Worm (Caenorhabditis elegans): ENCODE measurements around the gene H04M03.12.

The H04M03.12 gene

ce11 chrIV:5869354-5869753, 33.8 kb downstream of the H04M03.12 start:
- TF ChIP-seq drap-1 (GFP tag; optimal IDR thresholded peaks at IDR 0.05) (no peak), M03D4.4 (tag; optimal IDR thresholded peaks at IDR 0.05) (no peak), hlh-1 (tag; optimal IDR thresholded peaks at IDR 0.05) (no peak), pha-4 (tag; optimal IDR thresholded peaks at IDR 0.05) (no peak)

ce11 chrIV:5867189-5867588, 36.0 kb downstream of the H04M03.12 start, which contains the start of gene C06E7.88:
C06E7.88 (minus strand) TSS chrIV:5867289.
- TF ChIP-seq tbx-8 (GFP tag; optimal IDR thresholded peaks at IDR 0.05) (no peak), ceh-43 (GFP tag; optimal IDR thresholded peaks at IDR 0.05) (no peak), sem-2 (GFP tag; optimal IDR thresholded peaks at IDR 0.05) (no peak), nhr-76 (tag; optimal IDR thresholded peaks at IDR 0.05) (no peak), elt-3 (tag; optimal IDR thresholded peaks at IDR 0.05) (no peak), ham-2 (GFP tag; optimal IDR thresholded peaks at IDR 0.05) (no peak), nhr-12 (tag; optimal IDR thresholded peaks at IDR 0.05) (no peak), bed-3 (GFP tag; optimal IDR thresholded peaks at IDR 0.05) (no peak), mab-5 (tag; optimal IDR thresholded peaks at IDR 0.05) (no peak), zip-8 (tag; optimal IDR thresholded peaks at IDR 0.05) (no peak), ztf-11 (tag; optimal IDR thresholded peaks at IDR 0.05) (no peak), flh-1 (GFP tag; optimal IDR thresholded peaks at IDR 0.05) (no peak)

ce11 chrIV:5865818-5866217, 37.3 kb downstream of the H04M03.12 start, which contains the start of gene spe-27:
spe-27 (minus strand) TSS chrIV:5865918.
- no peak for TF ChIP-seq bed-3 (GFP tag; optimal IDR thresholded peaks at IDR 0.05)
- no peak for TF ChIP-seq ham-2 (GFP tag; optimal IDR thresholded peaks at IDR 0.05)
- no peak for TF ChIP-seq mep-1 (tag; optimal IDR thresholded peaks at IDR 0.05)
- TF ChIP-seq nhr-76 (tag; optimal IDR thresholded peaks at IDR 0.05), result no peak
- no peak for TF ChIP-seq unc-39 (tag; optimal IDR thresholded peaks at IDR 0.05)
- no peak for TF ChIP-seq lsy-2 (tag; optimal IDR thresholded peaks at IDR 0.05)
- TF ChIP-seq mls-2 (tag; optimal IDR thresholded peaks at IDR 0.05), result no peak
- no peak for TF ChIP-seq elt-1 (tag; optimal IDR thresholded peaks at IDR 0.05; ENCODE audit: borderline replicate concordance, insufficient read depth)
- no peak for TF ChIP-seq sptf-1 (tag; optimal IDR thresholded peaks at IDR 0.05)
- TF ChIP-seq sem-2 (GFP tag; optimal IDR thresholded peaks at IDR 0.05), result no peak
- no peak for TF ChIP-seq hlh-1 (tag; optimal IDR thresholded peaks at IDR 0.05)
- TF ChIP-seq cnd-1 (tag; optimal IDR thresholded peaks at IDR 0.05), result no peak
- TF ChIP-seq flh-1 (GFP tag; optimal IDR thresholded peaks at IDR 0.05), result no peak
- no peak for TF ChIP-seq pha-4 (tag; optimal IDR thresholded peaks at IDR 0.05)

ce11 chrIV:5860762-5861161, 42.4 kb downstream of the H04M03.12 start:
- TF ChIP-seq cnd-1 (tag; optimal IDR thresholded peaks at IDR 0.05), result no peak
- peak; percentile 52 for TF ChIP-seq ztf-11 (tag; optimal IDR thresholded peaks at IDR 0.05)
- TF ChIP-seq snpc-4 (tag; optimal IDR thresholded peaks at IDR 0.05), result no peak
- peak; percentile 69 for TF ChIP-seq lin-32 (GFP tag; optimal IDR thresholded peaks at IDR 0.05)
- peak; percentile 16 for TF ChIP-seq mep-1 (tag; optimal IDR thresholded peaks at IDR 0.05)
- TF ChIP-seq ham-2 (GFP tag; optimal IDR thresholded peaks at IDR 0.05), result peak; percentile 73

- TF ChIP-seq pha-4 (tag; optimal IDR thresholded peaks at IDR 0.05) (no peak), nhr-12 (tag; optimal IDR thresholded peaks at IDR 0.05) (no peak), ham-2 (GFP tag; optimal IDR thresholded peaks at IDR 0.05) (no peak), mls-2 (tag; optimal IDR thresholded peaks at IDR 0.05) (no peak), ceh-39 (tag; optimal IDR thresholded peaks at IDR 0.05) (no peak), hlh-1 (tag; optimal IDR thresholded peaks at IDR 0.05) (no peak), snpc-4 (tag; optimal IDR thresholded peaks at IDR 0.05) (no peak), nhr-237 (tag; optimal IDR thresholded peaks at IDR 0.05) (no peak), sptf-1 (tag; optimal IDR thresholded peaks at IDR 0.05) (no peak), ceh-83 (GFP tag; optimal IDR thresholded peaks at IDR 0.05) (no peak), lin-13 (tag; optimal IDR thresholded peaks at IDR 0.05) (no peak), drap-1 (GFP tag; optimal IDR thresholded peaks at IDR 0.05) (no peak), lin-32 (GFP tag; optimal IDR thresholded peaks at IDR 0.05) (no peak), flh-1 (GFP tag; optimal IDR thresholded peaks at IDR 0.05) (no peak), tbx-8 (GFP tag; optimal IDR thresholded peaks at IDR 0.05) (no peak), nhr-28 (tag; optimal IDR thresholded peaks at IDR 0.05) (no peak), elt-1 (tag; optimal IDR thresholded peaks at IDR 0.05; ENCODE audit: borderline replicate concordance, insufficient read depth) (no peak), cnd-1 (tag; optimal IDR thresholded peaks at IDR 0.05) (no peak), ceh-43 (GFP tag; optimal IDR thresholded peaks at IDR 0.05) (no peak), ztf-11 (tag; optimal IDR thresholded peaks at IDR 0.05) (no peak)
Measured at ce11 chrIV:5859876-5860275, 43.3 kb downstream of the H04M03.12 start, which contains the start of gene C06E7.4. C06E7.4 (minus strand) TSS chrIV:5859976.
